Worm (Caenorhabditis elegans) whole organism, mixed stage, embryonic: ENCODE data around the gene srx-113.

Experiments
- M03D4.4 ChIP-seq: sonication (generic microtip); optimal IDR thresholded peaks from 2 replicates; lab custom pipeline; 2017; ENCODE audit warnings: mild to moderate bottlenecking, missing genetic modification characterization, missing compliant biosample characterization
- bed-3 ChIP-seq: fragments of 200-800 bp; sonication (Bioruptor generic); optimal IDR thresholded peaks from 3 replicates; lab custom pipeline; 2018; ENCODE audit warnings: mild to moderate bottlenecking, missing genetic modification characterization, moderate library complexity, missing compliant biosample characterization
- blmp-1 ChIP-seq: fragments of 150-350 bp; optimal IDR thresholded peaks from 2 replicates; lab custom pipeline; 2014; ENCODE audit warnings: missing biosample characterization, missing genetic modification characterization
- ceh-39 ChIP-seq: fragments of 150-350 bp; optimal IDR thresholded peaks from 2 replicates; lab custom pipeline; 2014; ENCODE audit warnings: missing biosample characterization, missing genetic modification characterization
- ceh-83 ChIP-seq: fragments of 200-800 bp; sonication (Bioruptor generic); optimal IDR thresholded peaks from 2 replicates; lab custom pipeline; 2018; ENCODE audit warnings: mild to moderate bottlenecking, missing genetic modification characterization, missing compliant biosample characterization
- ces-1 ChIP-seq: fragments of 150-350 bp; optimal IDR thresholded peaks from 2 replicates; lab custom pipeline; 2014; ENCODE audit warnings: missing biosample characterization, missing genetic modification reagents, missing genetic modification characterization
- drap-1 ChIP-seq: fragments of 200-800 bp; sonication (Bioruptor generic); optimal IDR thresholded peaks from 3 replicates; lab custom pipeline; 2018; ENCODE audit warnings: mild to moderate bottlenecking, missing genetic modification characterization, missing compliant biosample characterization
- elt-1 ChIP-seq: sonication (generic microtip); optimal IDR thresholded peaks from 2 replicates; lab custom pipeline; 2017; ENCODE audit warnings: missing genetic modification characterization, mild to moderate bottlenecking, missing compliant biosample characterization, antibody characterized with exemption, moderate library complexity, borderline replicate concordance; ENCODE audit not compliant: insufficient read depth
- elt-3 ChIP-seq: fragments of 150-350 bp; optimal IDR thresholded peaks from 2 replicates; lab custom pipeline; 2014; ENCODE audit warnings: missing biosample characterization, missing genetic modification characterization
- flh-1 ChIP-seq: fragments of 200-800 bp; sonication (Bioruptor generic); optimal IDR thresholded peaks from 2 replicates; lab custom pipeline; 2018; ENCODE audit warnings: mild to moderate bottlenecking, missing genetic modification characterization, moderate library complexity, missing compliant biosample characterization
- ham-2 ChIP-seq: fragments of 200-800 bp; sonication (Bioruptor generic); optimal IDR thresholded peaks from 2 replicates; lab custom pipeline; 2018; ENCODE audit warnings: mild to moderate bottlenecking, missing genetic modification characterization, missing compliant biosample characterization
- hlh-1 ChIP-seq: fragments of 150-350 bp; optimal IDR thresholded peaks from 2 replicates; lab custom pipeline; 2014; ENCODE audit warnings: missing biosample characterization, missing genetic modification reagents, missing genetic modification characterization
- lin-13 ChIP-seq: fragments of 150-350 bp; optimal IDR thresholded peaks from 2 replicates; lab custom pipeline; 2014; ENCODE audit warnings: missing biosample characterization, missing genetic modification characterization
- lin-32 ChIP-seq: fragments of 200-800 bp; sonication (Bioruptor generic); optimal IDR thresholded peaks from 2 replicates; lab custom pipeline; 2018; ENCODE audit warnings: mild to moderate bottlenecking, missing genetic modification characterization, missing compliant biosample characterization
- lsy-2 ChIP-seq: fragments of 150-350 bp; optimal IDR thresholded peaks from 2 replicates; lab custom pipeline; 2014; ENCODE audit warnings: missing biosample characterization, missing genetic modification characterization
- mab-5 ChIP-seq: fragments of 150-350 bp; optimal IDR thresholded peaks from 2 replicates; lab custom pipeline; 2014; ENCODE audit warnings: missing biosample characterization, missing genetic modification characterization
- mep-1 ChIP-seq: fragments of 150-350 bp; optimal IDR thresholded peaks from 2 replicates; lab custom pipeline; 2017; ENCODE audit warnings: missing biosample characterization, missing genetic modification reagents, missing genetic modification characterization, inconsistent platforms
- mls-2 ChIP-seq: sonication (generic microtip); optimal IDR thresholded peaks from 2 replicates; lab custom pipeline; 2016; ENCODE audit warnings: mild to moderate bottlenecking, missing genetic modification characterization, moderate library complexity, missing compliant biosample characterization
- nhr-12 ChIP-seq: fragments of 150-350 bp; optimal IDR thresholded peaks from 2 replicates; lab custom pipeline; 2014; ENCODE audit warnings: missing biosample characterization, missing genetic modification characterization
- nhr-2 ChIP-seq: fragments of 150-350 bp; optimal IDR thresholded peaks from 2 replicates; lab custom pipeline; 2014; ENCODE audit warnings: missing biosample characterization, missing genetic modification characterization
- nhr-237 ChIP-seq: fragments of 150-350 bp; optimal IDR thresholded peaks from 2 replicates; lab custom pipeline; 2014; ENCODE audit warnings: missing biosample characterization, missing genetic modification characterization
- nhr-76 ChIP-seq: sonication (generic microtip); optimal IDR thresholded peaks from 2 replicates; lab custom pipeline; 2017; ENCODE audit warnings: missing biosample characterization, missing genetic modification characterization
- pha-4 ChIP-seq: fragments of 150-350 bp; optimal IDR thresholded peaks from 2 replicates; lab custom pipeline; 2018; ENCODE audit warnings: missing biosample characterization, missing genetic modification reagents, missing genetic modification characterization
- sem-2 ChIP-seq: fragments of 200-800 bp; sonication (Bioruptor generic); optimal IDR thresholded peaks from 2 replicates; lab custom pipeline; 2018; ENCODE audit warnings: mild to moderate bottlenecking, missing genetic modification characterization, missing compliant biosample characterization
- snpc-4 ChIP-seq: fragments of 150-350 bp; optimal IDR thresholded peaks from 2 replicates; lab custom pipeline; 2014; ENCODE audit warnings: missing biosample characterization, missing genetic modification characterization
- sptf-1 ChIP-seq: sonication (generic microtip); optimal IDR thresholded peaks from 2 replicates; lab custom pipeline; 2017; ENCODE audit warnings: mild to moderate bottlenecking, missing genetic modification characterization, moderate library complexity, missing compliant biosample characterization
- tbx-8 ChIP-seq: fragments of 200-800 bp; sonication (Bioruptor generic); optimal IDR thresholded peaks from 2 replicates; lab custom pipeline; 2018; ENCODE audit warnings: mild to moderate bottlenecking, missing genetic modification characterization, moderate library complexity, missing compliant biosample characterization
- unc-39 ChIP-seq: fragments of 150-350 bp; optimal IDR thresholded peaks from 2 replicates; lab custom pipeline; 2014; ENCODE audit warnings: missing biosample characterization, missing genetic modification characterization
- unc-62 ChIP-seq: fragments of 150-350 bp; optimal IDR thresholded peaks from 2 replicates; lab custom pipeline; 2014; ENCODE audit warnings: missing biosample characterization, missing genetic modification reagents, missing genetic modification characterization
- ztf-11 ChIP-seq: fragments of 150-350 bp; optimal IDR thresholded peaks from 2 replicates; lab custom pipeline; 2014; ENCODE audit warnings: missing biosample characterization, missing genetic modification characterization

Gene srx-113

ce11 chrV:12636248-12636647 is 4.3 kb upstream of the srx-113 start:
- no peak for TF ChIP-seq nhr-2 (tag; lab: Kevin White, UChicago)
- no peak for TF ChIP-seq nhr-76
- TF ChIP-seq ham-2 (GFP tag; lab: Kevin White, UChicago) = no peak
- no peak for TF ChIP-seq elt-3 (tag; lab: Kevin White, UChicago)
- no peak for TF ChIP-seq bed-3 (GFP tag; lab: Kevin White, UChicago)
- TF ChIP-seq hlh-1 (tag; lab: Kevin White, UChicago) = no peak
- no peak for TF ChIP-seq mls-2 (tag; lab: Kevin White, UChicago)
- no peak for TF ChIP-seq sptf-1 (tag; lab: Kevin White, UChicago)
- TF ChIP-seq mep-1 (tag; lab: Kevin White, UChicago) = no peak
- TF ChIP-seq drap-1 (GFP tag; lab: Kevin White, UChicago) = no peak
- no peak for TF ChIP-seq ces-1
- TF ChIP-seq ztf-11 = no peak
- TF ChIP-seq nhr-237 (tag; lab: Kevin White, UChicago) = no peak
- no peak for TF ChIP-seq unc-62

- TF ChIP-seq pha-4 (tag; lab: Kevin White, UChicago) = no peak
- TF ChIP-seq flh-1 (GFP tag; lab: Kevin White, UChicago) = no peak
Measured at ce11 chrV:12635218-12635617, 3.3 kb upstream of the srx-113 start.

DNA sequence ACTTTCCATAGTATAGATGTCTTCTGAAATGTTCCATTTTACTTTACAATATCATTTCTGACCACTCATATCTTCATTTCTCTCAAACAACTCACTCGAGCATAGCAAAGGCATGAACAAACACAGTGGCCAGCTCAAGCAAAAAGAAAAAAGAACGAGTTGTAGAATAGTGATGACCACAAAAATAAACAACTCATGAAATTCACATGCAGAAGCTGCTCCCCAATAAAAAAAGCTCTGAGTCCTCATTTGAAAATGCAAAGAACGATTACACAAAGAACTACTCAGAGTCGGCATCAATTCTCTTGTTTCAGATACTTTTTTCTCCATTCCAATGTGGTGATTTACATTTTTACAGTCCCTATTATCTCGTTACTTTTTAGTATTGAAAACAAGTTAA is 2.8 kb upstream of the srx-113 start:
- TF ChIP-seq sem-2 (GFP tag; lab: Kevin White, UChicago) = no peak
- TF ChIP-seq unc-39 (tag; lab: Kevin White, UChicago) = no peak

DNA sequence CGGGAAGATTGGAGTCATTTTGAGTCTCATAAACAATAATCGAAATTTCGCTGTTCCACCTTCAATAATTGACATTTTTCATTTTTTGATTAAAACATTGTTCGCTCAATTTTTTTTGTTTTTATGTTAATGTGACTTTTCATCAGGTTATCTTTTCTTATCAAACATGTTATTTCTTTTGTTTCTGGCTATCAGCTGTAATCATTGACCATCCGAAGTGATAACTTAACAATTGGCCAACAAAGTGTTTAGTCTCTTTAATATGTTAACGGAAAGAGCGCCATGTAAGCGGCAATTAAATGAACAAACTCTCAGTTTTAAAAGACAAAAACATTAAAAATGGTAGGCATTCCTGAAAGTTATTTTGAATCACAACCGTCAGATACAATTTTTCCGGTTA is 2.1 kb upstream of the srx-113 start:
- TF ChIP-seq nhr-2 (tag; lab: Kevin White, UChicago) = no peak
- TF ChIP-seq ces-1 = no peak
- TF ChIP-seq sptf-1 (tag; lab: Kevin White, UChicago) = no peak
- TF ChIP-seq snpc-4 (tag; lab: Kevin White, UChicago) = no peak
- TF ChIP-seq mep-1 (tag; lab: Kevin White, UChicago) = no peak
- TF ChIP-seq hlh-1 (tag; lab: Kevin White, UChicago) = no peak
- TF ChIP-seq elt-1 (tag; lab: Kevin White, UChicago) = no peak
- TF ChIP-seq pha-4 (tag; lab: Kevin White, UChicago) = no peak
- TF ChIP-seq lin-13 (tag; lab: Kevin White, UChicago) = no peak
- no peak for TF ChIP-seq lsy-2 (tag; lab: Kevin White, UChicago)
- TF ChIP-seq lin-32 (GFP tag; lab: Kevin White, UChicago) = no peak
- TF ChIP-seq, all 35 proteins: peak for 0

DNA sequence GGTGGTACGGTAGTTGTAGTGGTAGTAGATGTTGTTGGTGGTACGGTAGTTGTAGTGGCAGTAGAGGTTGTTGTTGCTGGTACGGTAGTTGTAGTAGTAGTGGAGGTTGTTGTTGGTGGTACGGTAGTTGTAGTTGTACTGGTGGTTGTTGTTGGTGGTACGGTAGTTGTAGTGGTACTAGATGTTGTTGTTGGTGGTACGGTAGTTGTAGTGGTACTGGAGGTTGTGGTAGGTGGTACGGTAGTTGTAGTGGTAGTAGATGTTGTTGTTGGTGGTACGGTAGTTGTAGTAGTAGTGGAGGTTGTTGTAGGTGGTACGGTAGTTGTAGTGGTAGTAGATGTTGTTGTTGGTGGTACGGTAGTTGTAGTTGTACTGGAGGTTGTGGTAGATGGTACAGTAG is 1.1 kb upstream of the srx-113 start:
- TF ChIP-seq pha-4 (tag; lab: Kevin White, UChicago) = no peak
- peak; percentile 19 for TF ChIP-seq flh-1 (GFP tag; lab: Kevin White, UChicago)

DNA sequence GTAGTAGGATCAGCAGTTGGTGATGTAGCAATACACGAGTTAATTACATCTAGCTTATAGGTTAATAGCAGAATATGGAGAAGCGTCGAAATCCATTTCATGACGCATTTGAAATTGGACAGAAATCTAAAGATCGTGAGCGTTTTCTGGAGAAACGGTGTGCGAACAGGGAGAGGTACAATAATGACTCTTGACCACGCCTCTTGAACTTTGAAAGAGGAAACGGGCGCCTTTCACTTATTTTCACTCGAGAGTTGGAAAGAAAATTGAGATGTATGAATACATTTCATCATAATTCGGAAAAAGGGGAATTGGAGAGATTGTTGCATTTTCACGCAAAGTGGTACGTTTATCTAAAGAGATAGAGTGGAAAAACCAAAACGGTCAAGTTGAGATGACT is 2.2 kb downstream of the srx-113 start, which contains the start of gene F56H9.6:
Gene F56H9.6 (minus strand): TSS at position 101 of the 400 bp plus-strand sequence.
- TF ChIP-seq tbx-8 (GFP tag; lab: Kevin White, UChicago) (no peak), mls-2 (tag; lab: Kevin White, UChicago) (no peak), nhr-12 (tag; lab: Kevin White, UChicago) (no peak), elt-3 (tag; lab: Kevin White, UChicago) (no peak), ztf-11 (no peak), elt-1 (tag; lab: Kevin White, UChicago) (no peak), drap-1 (GFP tag; lab: Kevin White, UChicago) (no peak), lin-32 (GFP tag; lab: Kevin White, UChicago) (no peak), nhr-76 (no peak), nhr-2 (tag; lab: Kevin White, UChicago) (no peak), mab-5 (tag; lab: Kevin White, UChicago) (no peak)
- TF ChIP-seq, all 35 proteins: peak for 0

DNA sequence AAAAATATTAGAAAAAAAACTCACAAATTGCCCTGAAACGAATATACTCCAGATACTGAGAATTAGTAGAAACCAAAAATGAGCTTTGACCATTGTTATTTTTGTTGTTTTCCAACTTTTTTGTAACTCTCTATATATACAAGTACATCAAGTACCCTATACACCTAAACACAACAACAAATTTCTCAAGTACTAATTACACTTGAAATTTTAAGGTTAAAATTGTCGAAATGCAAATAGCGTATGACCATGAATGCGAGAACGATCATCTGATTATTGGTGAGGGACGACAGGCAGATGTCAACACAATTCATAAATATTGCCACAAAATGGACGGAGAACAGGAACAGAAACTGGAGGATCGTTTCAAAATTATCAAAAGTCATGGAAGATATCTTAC is 7.6 kb downstream of the srx-113 start, which contains the start of gene F56H9.9:
Gene F56H9.9 (minus strand): TSS at position 101 of the 400 bp plus-strand sequence.
- TF ChIP-seq blmp-1 (tag; lab: Kevin White, UChicago) (no peak), nhr-237 (tag; lab: Kevin White, UChicago) (no peak), lin-13 (tag; lab: Kevin White, UChicago) (no peak), mab-5 (tag; lab: Kevin White, UChicago) (no peak), ztf-11 (no peak), M03D4.4 (tag; lab: Kevin White, UChicago) (no peak), ceh-39 (no peak), ceh-83 (GFP tag; lab: Kevin White, UChicago) (no peak)
